Fruit fly (Drosophila melanogaster): ENCODE results near the gene Or33b.

The Or33b gene

dm6 chr2L:11976955-11977354 is 41.0 kb downstream of the Or33b start:
- peak; percentile 17 for TF ChIP-seq CG8301 (tag; optimal IDR thresholded peaks at IDR 0.05)
- peak; percentile 50 for TF ChIP-seq CG14655 (GFP tag; optimal IDR thresholded peaks at IDR 0.05)
- TF ChIP-seq CG17806 (tag; optimal IDR thresholded peaks at IDR 0.05), result no peak
- TF ChIP-seq CG9948 (tag; optimal IDR thresholded peaks at IDR 0.05), result peak; percentile 12

DNA sequence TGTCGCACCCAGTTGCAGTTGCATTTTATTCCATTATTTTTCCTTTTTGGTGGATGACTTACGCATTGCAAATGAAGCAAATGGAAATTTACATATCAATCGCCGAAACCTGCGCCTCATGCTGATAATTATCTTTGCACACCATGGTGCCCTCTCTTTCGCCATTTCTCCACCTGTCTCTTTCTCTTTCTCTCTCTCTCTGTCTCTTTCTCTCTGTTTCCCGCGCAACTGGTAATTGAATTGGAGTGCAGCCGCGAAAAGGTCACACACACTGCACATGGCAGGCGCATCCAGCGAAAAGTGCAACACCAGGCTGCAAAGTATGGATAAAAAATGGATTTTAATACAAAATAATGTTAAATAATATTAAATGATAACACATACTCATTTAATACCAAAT is 41.7 kb downstream of the Or33b start:
- TF ChIP-seq CG9948 (tag; optimal IDR thresholded peaks at IDR 0.05) (no peak), CG4496 (GFP tag; IDR thresholded peaks at IDR 0.05) (0 out of 3 replicates have a peak, but pooled peaks have one; percentile 20), fd96Ca (GFP tag; IDR thresholded peaks at IDR 0.05) (no peak), CG13204 (GFP tag; optimal IDR thresholded peaks at IDR 0.05) (no peak), CG34367 (tag; optimal IDR thresholded peaks at IDR 0.05) (no peak), rn (GFP tag; IDR thresholded peaks at IDR 0.05) (no peak), Pif1B (GFP tag; optimal IDR thresholded peaks at IDR 0.05) (no peak), CG12605 (GFP tag; IDR thresholded peaks at IDR 0.05) (no peak)

DNA sequence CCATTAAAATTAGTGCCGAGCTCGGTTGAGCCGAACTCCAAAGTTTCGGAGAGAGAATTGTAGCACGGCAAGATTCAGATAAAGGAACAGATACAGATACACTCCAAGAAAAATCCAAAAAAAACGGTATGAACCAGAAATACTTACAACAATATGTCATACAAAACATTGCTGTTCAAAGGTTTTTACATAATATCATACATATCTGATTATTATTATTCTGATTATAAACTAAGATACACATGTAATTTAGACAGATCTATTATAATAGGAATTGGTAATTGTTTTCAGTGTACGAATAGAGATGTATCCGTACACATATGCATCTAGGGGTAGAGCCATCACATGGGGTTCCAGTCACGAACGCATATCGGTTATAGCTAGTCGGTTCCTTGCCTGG is 44.1 kb downstream of the Or33b start:
- TF ChIP-seq Pif1B (GFP tag; optimal IDR thresholded peaks at IDR 0.05) (no peak), CG15710 (tag; optimal IDR thresholded peaks at IDR 0.05) (no peak), CG9948 (tag; optimal IDR thresholded peaks at IDR 0.05) (peak; percentile 9), fd96Ca (GFP tag; IDR thresholded peaks at IDR 0.05) (no peak), CG8159 (tag; optimal IDR thresholded peaks at IDR 0.05) (peak; percentile 7), Snoo (tag; optimal IDR thresholded peaks at IDR 0.05) (no peak), Pif1A (GFP tag; optimal IDR thresholded peaks at IDR 0.05) (no peak), CG32121 (GFP tag; IDR thresholded peaks at IDR 0.05) (no peak), D1 (tag; optimal IDR thresholded peaks at IDR 0.05) (no peak), CG4496 (GFP tag; IDR thresholded peaks at IDR 0.05) (no peak)

DNA sequence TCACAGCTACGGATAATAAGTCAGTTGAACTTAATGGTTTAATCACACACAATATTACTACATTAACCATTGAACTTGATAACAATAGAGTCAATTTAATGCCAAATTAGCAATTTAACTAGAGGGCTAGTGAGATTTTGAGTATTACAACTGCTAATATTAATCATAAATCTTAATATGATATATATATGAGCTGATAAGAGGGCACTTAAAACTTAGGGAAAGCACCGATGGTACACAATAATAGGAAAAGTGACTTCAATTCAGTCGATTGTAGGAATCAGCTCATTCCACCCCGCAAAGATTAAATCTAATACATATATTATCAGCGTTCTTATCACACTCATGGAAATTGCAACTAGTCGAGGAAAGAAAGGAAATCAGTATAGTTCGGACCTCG is 45.2 kb downstream of the Or33b start, which contains the start of gene CG16965:
CG16965 (plus strand) TSS at position 382 of the 400 bp plus-strand sequence.
- no peak for TF ChIP-seq CG15710 (tag; optimal IDR thresholded peaks at IDR 0.05)
- TF ChIP-seq CG32121 (GFP tag; IDR thresholded peaks at IDR 0.05), result no peak
- no peak for TF ChIP-seq Pif1A (GFP tag; optimal IDR thresholded peaks at IDR 0.05)
